Fruit fly (Drosophila melanogaster): ENCODE measurements around the gene CG15545.
A peak's percentile ranks its signal among the peaks of the same experiment; 100 is the strongest.

Gene CG15545

DNA sequence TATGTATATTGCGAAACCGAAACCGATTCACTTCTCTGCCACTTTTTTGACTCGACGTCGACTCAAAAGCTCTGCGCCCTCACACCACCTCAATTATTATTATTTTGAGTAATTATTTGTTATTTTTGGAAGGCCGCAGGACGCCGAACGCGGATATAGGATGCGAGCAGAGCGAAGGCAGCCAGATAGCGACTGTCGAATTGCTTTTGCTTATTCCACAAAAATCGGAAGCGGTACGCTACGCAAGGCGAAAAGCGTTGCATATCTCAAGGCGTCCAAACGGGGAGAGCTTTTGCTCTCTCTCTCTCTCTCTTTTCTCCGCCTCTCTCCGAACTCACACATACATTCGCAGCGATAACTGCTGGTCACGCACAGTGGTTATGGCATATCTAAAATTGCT, 8.7 kb upstream of the CG15545 start, which contains the start of gene CG12071 (continued):
- TF ChIP-seq gsb (GFP tag; IDR thresholded peaks at IDR 0.05) = no peak
- TF ChIP-seq dan (GFP tag; IDR thresholded peaks at IDR 0.05) = no peak
- TF ChIP-seq Stat92E (GFP tag; optimal IDR thresholded peaks at IDR 0.05) = no peak
- TF ChIP-seq CG12219 (GFP tag; optimal IDR thresholded peaks at IDR 0.05) = no peak

DNA sequence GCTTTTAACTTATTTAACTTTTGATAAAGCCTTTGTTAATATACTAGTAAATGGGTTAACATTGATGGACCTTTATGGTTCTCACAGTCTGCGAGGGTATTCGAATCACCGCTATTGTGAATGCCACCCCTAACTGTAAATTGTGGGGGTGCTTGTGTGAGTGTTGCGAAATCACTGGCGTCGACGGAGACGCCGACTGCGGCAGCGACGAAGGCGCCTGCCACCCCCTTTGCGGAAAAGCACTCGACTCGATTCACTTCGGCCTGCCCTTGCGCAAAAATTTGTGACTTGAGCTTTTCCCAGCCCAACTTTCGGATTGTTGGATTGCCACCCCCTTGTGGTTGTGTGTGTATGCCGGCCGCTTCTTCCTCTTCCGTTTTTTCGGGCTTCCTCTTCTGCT, 7.9 kb upstream of the CG15545 start:
- no peak for TF ChIP-seq Hand (GFP tag; optimal IDR thresholded peaks at IDR 0.05)
- no peak for TF ChIP-seq lab (GFP tag; optimal IDR thresholded peaks at IDR 0.05)
- no peak for TF ChIP-seq Mrtf (GFP tag; IDR thresholded peaks at IDR 0.05)
- TF ChIP-seq Med (GFP tag) = peak; percentile 10
- TF ChIP-seq CG12071 (GFP tag; optimal IDR thresholded peaks at IDR 0.05) = no peak
- peak; percentile 21 for TF ChIP-seq abd-A (tag; optimal IDR thresholded peaks at IDR 0.05)
- TF ChIP-seq seq (GFP tag; IDR thresholded peaks at IDR 0.05) = peak; percentile 66; the same call in 1 of the 2 replicates
- TF ChIP-seq CG17385 (GFP tag; optimal IDR thresholded peaks at IDR 0.05) = peak; percentile 70
- 0 out of 4 replicates have a peak, but pooled peaks have one; percentile 9 for TF ChIP-seq chinmo (GFP tag; IDR thresholded peaks at IDR 0.05; ENCODE audit: partially characterized antibody)
- TF ChIP-seq CG11696 (GFP tag; IDR thresholded peaks at IDR 0.05) = no peak
- peak; percentile 95 for TF ChIP-seq Adf1 (GFP tag; IDR thresholded peaks at IDR 0.05)
- no peak for TF ChIP-seq Oli (tag; optimal IDR thresholded peaks at IDR 0.05)
- no peak for TF ChIP-seq ac (GFP tag; optimal IDR thresholded peaks at IDR 0.05)
- TF ChIP-seq CG9932 (GFP tag; IDR thresholded peaks at IDR 0.05) = 0 out of 2 replicates have a peak, but pooled peaks have one; percentile 11
- peak; percentile 95 for TF ChIP-seq nerfin-1 (tag; optimal IDR thresholded peaks at IDR 0.05)
- TF ChIP-seq Rfx (GFP tag; IDR thresholded peaks at IDR 0.05) = no peak
- no peak for TF ChIP-seq CG6689 (GFP tag; IDR thresholded peaks at IDR 0.05)
- peak; percentile 10 for TF ChIP-seq BEAF-32 (GFP tag; optimal IDR thresholded peaks at IDR 0.05)
- TF ChIP-seq CG1792 (GFP tag; optimal IDR thresholded peaks at IDR 0.05) = no peak
- TF ChIP-seq CG17359 (tag; optimal IDR thresholded peaks at IDR 0.05) = no peak
- peak; percentile 16 for TF ChIP-seq Deaf1 (tag; optimal IDR thresholded peaks at IDR 0.05)
- TF ChIP-seq CG2712 (tag; optimal IDR thresholded peaks at IDR 0.05) = peak; percentile 21
- peak; percentile 21; the same call in 1 of the 3 replicates for TF ChIP-seq CG34224 (GFP tag; IDR thresholded peaks at IDR 0.05; ENCODE audit: partially characterized antibody)
- TF ChIP-seq z (GFP tag; IDR thresholded peaks at IDR 0.05) = peak; percentile 85
- 0 out of 2 replicates have a peak, but pooled peaks have one; percentile 19 for TF ChIP-seq unc-4 (GFP tag; IDR thresholded peaks at IDR 0.05; ENCODE audit: partially characterized antibody)

DNA sequence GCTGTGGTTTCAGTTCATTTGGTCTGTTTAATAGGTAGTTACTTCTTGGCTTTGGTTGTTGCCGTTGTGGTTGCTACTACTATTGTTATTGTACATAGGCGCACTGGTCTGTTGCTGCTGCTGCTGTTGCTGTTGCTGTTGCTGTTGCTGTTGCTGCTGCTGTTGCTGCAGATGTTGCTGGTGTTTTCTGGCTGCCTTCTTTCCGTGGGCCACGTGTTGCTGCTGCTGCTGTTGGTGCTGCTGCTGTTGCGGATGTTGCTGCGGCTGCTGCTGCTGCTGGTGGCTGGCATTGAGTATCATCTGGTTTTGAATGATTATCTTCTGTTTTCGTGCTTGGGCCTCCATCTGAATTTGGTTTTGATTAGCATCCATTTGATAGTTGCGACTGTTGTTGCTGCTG, 6.0 kb upstream of the CG15545 start:
- TF ChIP-seq CG9609 (GFP tag; optimal IDR thresholded peaks at IDR 0.05) (no peak), mirr (GFP tag; optimal IDR thresholded peaks at IDR 0.05) (no peak), Rfx (GFP tag; IDR thresholded peaks at IDR 0.05) (no peak), Hey (tag; optimal IDR thresholded peaks at IDR 0.05) (no peak), dm (GFP tag; optimal IDR thresholded peaks at IDR 0.05) (no peak), CG1233 (GFP tag; optimal IDR thresholded peaks at IDR 0.05) (no peak), CG4707 (GFP tag; optimal IDR thresholded peaks at IDR 0.05) (no peak), sob (GFP tag; IDR thresholded peaks at IDR 0.05) (no peak), gcm2 (GFP tag; optimal IDR thresholded peaks at IDR 0.05) (no peak), chinmo (GFP tag; IDR thresholded peaks at IDR 0.05; ENCODE audit: partially characterized antibody) (0 out of 4 replicates have a peak, but pooled peaks have one; percentile 7), stc (GFP tag; IDR thresholded peaks at IDR 0.05) (no peak), Dfd (GFP tag; optimal IDR thresholded peaks at IDR 0.05) (peak in 1 of 2 experiments; percentile 92), CG4282 (GFP tag; optimal IDR thresholded peaks at IDR 0.05) (no peak)
